Worm (Caenorhabditis elegans) whole organism, L4/young adult: ENCODE data around the gene fipr-4.
A peak's percentile ranks its signal among the peaks of the same experiment; 100 is the strongest.

Source experiments
- W03F9.2 ChIP-seq: fragments of 150-350 bp; optimal IDR thresholded peaks from 2 replicates; lab custom pipeline; 2014; ENCODE audit warnings: missing biosample characterization, missing genetic modification characterization
- him-1 ChIP-seq: sonication (generic microtip); optimal IDR thresholded peaks from 2 replicates; lab custom pipeline; 2016; ENCODE audit warnings: missing genotype, missing genetic modification reagents, missing genetic modification characterization, missing compliant biosample characterization

- TF ChIP-seq him-1 (tag; lab: Kevin White, UChicago) (peak; percentile 46), W03F9.2 (tag; lab: Kevin White, UChicago) (no peak)
Observed at ce11 chrV:10273837-10274236, 45.6 kb upstream of the fipr-4 start.
